Worm (Caenorhabditis elegans): ENCODE data around the gene pkc-1.

The pkc-1 gene

ce11 chrV:11979673-11980561 lies 52.0 kb downstream of the pkc-1 start, which contains the start of gene snr-4:
TSS of gene snr-4 (minus strand) at chrV:11979723.
- TF ChIP-seq ceh-36 (tag; optimal IDR thresholded peaks at IDR 0.05) = peak; percentile 31
- peak; percentile 6 for TF ChIP-seq ceh-13 (GFP tag; optimal IDR thresholded peaks at IDR 0.05)
- no peak for TF ChIP-seq hnd-1 (tag; optimal IDR thresholded peaks at IDR 0.05)
- no peak for TF ChIP-seq scrt-1 (GFP tag; IDR thresholded peaks at IDR 0.05)
- peak; percentile 57 for TF ChIP-seq hmg-4 (GFP tag; optimal IDR thresholded peaks at IDR 0.05)
- peak; percentile 57 for TF ChIP-seq B0310.2 (tag; optimal IDR thresholded peaks at IDR 0.05)
- no peak for TF ChIP-seq aly-1 (tag; optimal IDR thresholded peaks at IDR 0.05)
- TF ChIP-seq sea-1 (GFP tag; conservative IDR thresholded peaks at IDR 0.05) = 0 out of 2 replicates have a peak, but pooled peaks have one; percentile 66
- peak; percentile 63 for TF ChIP-seq flt-1 (GFP tag; IDR thresholded peaks at IDR 0.05)
- TF ChIP-seq hmbx-1 (tag; optimal IDR thresholded peaks at IDR 0.05) = no peak
- peak; percentile 73 for TF ChIP-seq F13C5.2 (tag; optimal IDR thresholded peaks at IDR 0.05)
- TF ChIP-seq tra-4 (tag; optimal IDR thresholded peaks at IDR 0.05) = peak; percentile 8
- TF ChIP-seq pes-1 (GFP tag; IDR thresholded peaks at IDR 0.05) = peak; percentile 53; the same call in 1 of the 2 replicates
- no peak; the same call in 1 of the 2 replicates for TF ChIP-seq tbx-37 (GFP tag; conservative IDR thresholded peaks at IDR 0.05)
- peak; percentile 94 for TF ChIP-seq ama-1 (optimal IDR thresholded peaks at IDR 0.05)
- no peak for TF ChIP-seq tbx-11 (GFP tag; IDR thresholded peaks at IDR 0.05)

ce11 chrV:11978179-11978578 lies 53.8 kb downstream of the pkc-1 start, which contains the start of gene mif-2:
TSS of gene mif-2 (minus strand) at chrV:11978459.
- TF ChIP-seq hmg-4 (GFP tag; optimal IDR thresholded peaks at IDR 0.05) (no peak), tra-4 (tag; optimal IDR thresholded peaks at IDR 0.05) (no peak), ama-1 (optimal IDR thresholded peaks at IDR 0.05) (peak; percentile 28), tbx-37 (GFP tag; conservative IDR thresholded peaks at IDR 0.05) (no peak)

ce11 chrV:11976734-11977133 lies 55.2 kb downstream of the pkc-1 start:
- no peak for TF ChIP-seq ceh-36 (tag; optimal IDR thresholded peaks at IDR 0.05)
- TF ChIP-seq flt-1 (GFP tag; IDR thresholded peaks at IDR 0.05) = no peak
- no peak for TF ChIP-seq B0310.2 (tag; optimal IDR thresholded peaks at IDR 0.05)
- no peak for TF ChIP-seq ceh-13 (GFP tag; optimal IDR thresholded peaks at IDR 0.05)
- no peak for TF ChIP-seq ets-7 (tag; optimal IDR thresholded peaks at IDR 0.05)
- no peak for TF ChIP-seq F13C5.2 (tag; optimal IDR thresholded peaks at IDR 0.05)
- TF ChIP-seq tbx-37 (GFP tag; conservative IDR thresholded peaks at IDR 0.05) = no peak
- no peak for TF ChIP-seq hmg-4 (GFP tag; optimal IDR thresholded peaks at IDR 0.05)
- TF ChIP-seq scrt-1 (GFP tag; IDR thresholded peaks at IDR 0.05) = no peak
- TF ChIP-seq sea-1 (GFP tag; conservative IDR thresholded peaks at IDR 0.05) = no peak
- TF ChIP-seq ama-1 (optimal IDR thresholded peaks at IDR 0.05) = no peak
- TF ChIP-seq hnd-1 (tag; optimal IDR thresholded peaks at IDR 0.05) = no peak
- no peak for TF ChIP-seq aly-1 (tag; optimal IDR thresholded peaks at IDR 0.05)
- no peak for TF ChIP-seq pes-1 (GFP tag; IDR thresholded peaks at IDR 0.05)
- no peak for TF ChIP-seq tbx-11 (GFP tag; IDR thresholded peaks at IDR 0.05)
- TF ChIP-seq hmbx-1 (tag; optimal IDR thresholded peaks at IDR 0.05) = no peak
- TF ChIP-seq tra-4 (tag; optimal IDR thresholded peaks at IDR 0.05) = no peak

ce11 chrV:11975233-11975632 lies 56.7 kb downstream of the pkc-1 start, which contains the start of gene cpr-1:
TSS of gene cpr-1 (plus strand) at chrV:11975551.
- no peak for TF ChIP-seq B0310.2 (tag; optimal IDR thresholded peaks at IDR 0.05)
- TF ChIP-seq tbx-37 (GFP tag; conservative IDR thresholded peaks at IDR 0.05) = no peak
- no peak for TF ChIP-seq flt-1 (GFP tag; IDR thresholded peaks at IDR 0.05)
- TF ChIP-seq tbx-11 (GFP tag; IDR thresholded peaks at IDR 0.05) = no peak
- no peak for TF ChIP-seq F13C5.2 (tag; optimal IDR thresholded peaks at IDR 0.05)
- no peak for TF ChIP-seq scrt-1 (GFP tag; IDR thresholded peaks at IDR 0.05)
- no peak for TF ChIP-seq hmbx-1 (tag; optimal IDR thresholded peaks at IDR 0.05)
- no peak for TF ChIP-seq sea-1 (GFP tag; conservative IDR thresholded peaks at IDR 0.05)
- no peak for TF ChIP-seq hnd-1 (tag; optimal IDR thresholded peaks at IDR 0.05)
- no peak for TF ChIP-seq aly-1 (tag; optimal IDR thresholded peaks at IDR 0.05)
- no peak for TF ChIP-seq ama-1 (optimal IDR thresholded peaks at IDR 0.05)
- no peak for TF ChIP-seq tra-4 (tag; optimal IDR thresholded peaks at IDR 0.05)
- no peak for TF ChIP-seq hmg-4 (GFP tag; optimal IDR thresholded peaks at IDR 0.05)

- TF ChIP-seq ets-7 (tag; optimal IDR thresholded peaks at IDR 0.05) = no peak
- no peak for TF ChIP-seq F13C5.2 (tag; optimal IDR thresholded peaks at IDR 0.05)
Measured at ce11 chrV:11964723-11965122, 67.2 kb downstream of the pkc-1 start, which contains the start of gene F58H1.7. TSS of gene F58H1.7 (minus strand) at chrV:11964823.

All from whole organism, early embryonic.